Fruit fly (Drosophila melanogaster): ENCODE results near the gene vn.
A peak's percentile ranks its signal among the peaks of the same experiment; 100 is the strongest.

Gene vn

dm6 chr3L:5828684-5829083 is 16.8 kb downstream of the vn start (continued):
- TF ChIP-seq NC2α (GFP tag; optimal IDR thresholded peaks at IDR 0.05), result no peak
- TF ChIP-seq CG12769 (tag; optimal IDR thresholded peaks at IDR 0.05), result no peak
- TF ChIP-seq CG16815 (GFP tag; optimal IDR thresholded peaks at IDR 0.05), result no peak
- TF ChIP-seq Fer2 (tag; optimal IDR thresholded peaks at IDR 0.05), result no peak
- peak; percentile 47; the same call in 1 of the 3 replicates for TF ChIP-seq dysf (GFP tag; IDR thresholded peaks at IDR 0.05)
- no peak for TF ChIP-seq Trl (optimal IDR thresholded peaks at IDR 0.05)
- TF ChIP-seq Trl (GFP tag; optimal IDR thresholded peaks at IDR 0.05), result no peak
- TF ChIP-seq CG34422 (GFP tag; IDR thresholded peaks at IDR 0.05), result no peak
- TF ChIP-seq CG12744 (GFP tag; optimal IDR thresholded peaks at IDR 0.05), result no peak
- no peak for TF ChIP-seq CG10654 (GFP tag; optimal IDR thresholded peaks at IDR 0.05)
- TF ChIP-seq Asciz (GFP tag; optimal IDR thresholded peaks at IDR 0.05), result no peak
- peak; percentile 53 for TF ChIP-seq phol (tag; optimal IDR thresholded peaks at IDR 0.05)
- no peak for TF ChIP-seq Mad (GFP tag; optimal IDR thresholded peaks at IDR 0.05)
- TF ChIP-seq CG11723 (GFP tag; optimal IDR thresholded peaks at IDR 0.05), result no peak
- no peak for TF ChIP-seq tio (GFP tag; optimal IDR thresholded peaks at IDR 0.05)
- TF ChIP-seq fd64A (GFP tag; optimal IDR thresholded peaks at IDR 0.05), result no peak
- no peak for TF ChIP-seq Optix (GFP tag; IDR thresholded peaks at IDR 0.05)
- TF ChIP-seq B-H1 (GFP tag; IDR thresholded peaks at IDR 0.05), result no peak
- TF ChIP-seq Pdp1 (GFP tag; optimal IDR thresholded peaks at IDR 0.05), result no peak
- no peak for TF ChIP-seq CG7786 (GFP tag; optimal IDR thresholded peaks at IDR 0.05)
- TF ChIP-seq PHDP (tag; optimal IDR thresholded peaks at IDR 0.05), result peak; percentile 31
- no peak for TF ChIP-seq ab (GFP tag; optimal IDR thresholded peaks at IDR 0.05)
- peak; percentile 2 for TF ChIP-seq gsb-n (tag; optimal IDR thresholded peaks at IDR 0.05)
- TF ChIP-seq CG11398 (GFP tag; optimal IDR thresholded peaks at IDR 0.05), result no peak
- 0 out of 4 replicates have a peak, but pooled peaks have one; percentile 2 for TF ChIP-seq Gug (GFP tag; IDR thresholded peaks at IDR 0.05)
- TF ChIP-seq ERR (GFP tag; optimal IDR thresholded peaks at IDR 0.05), result no peak
- TF ChIP-seq pros (GFP tag; optimal IDR thresholded peaks at IDR 0.05), result no peak
- TF ChIP-seq CG7839 (tag; optimal IDR thresholded peaks at IDR 0.05), result peak; percentile 48
- TF ChIP-seq Six4 (GFP tag; optimal IDR thresholded peaks at IDR 0.05), result no peak
- TF ChIP-seq CG10366 (GFP tag; IDR thresholded peaks at IDR 0.05), result no peak; the same call in 1 of the 2 replicates
- peak; percentile 48 for TF ChIP-seq CG30403 (GFP tag; optimal IDR thresholded peaks at IDR 0.05)
- no peak for TF ChIP-seq CG16779 (GFP tag; IDR thresholded peaks at IDR 0.05)
- TF ChIP-seq kni (GFP tag; optimal IDR thresholded peaks at IDR 0.05), result no peak
- TF ChIP-seq ato (GFP tag; IDR thresholded peaks at IDR 0.05; ENCODE audit: partially characterized antibody), result no peak

- TF ChIP-seq sd (tag; optimal IDR thresholded peaks at IDR 0.05), result peak; percentile 11
- peak; percentile 68; the same call in 2 of the 3 replicates for TF ChIP-seq so (GFP tag; IDR thresholded peaks at IDR 0.05)
- peak; percentile 55 for TF ChIP-seq CG10543 (GFP tag; optimal IDR thresholded peaks at IDR 0.05)
- peak; percentile 40 for TF ChIP-seq CG12769 (tag; optimal IDR thresholded peaks at IDR 0.05)
- peak; percentile 44; the same call in 1 of the 2 replicates for TF ChIP-seq crol (GFP tag; IDR thresholded peaks at IDR 0.05)
- TF ChIP-seq Sin3A (optimal IDR thresholded peaks at IDR 0.05), result no peak
- peak; percentile 31; the same call in 1 of the 3 replicates for TF ChIP-seq sr (GFP tag; IDR thresholded peaks at IDR 0.05)
- TF ChIP-seq abd-A (tag; optimal IDR thresholded peaks at IDR 0.05), result peak; percentile 57
- 0 out of 3 replicates have a peak, but pooled peaks have one; percentile 8 for TF ChIP-seq CG34422 (GFP tag; IDR thresholded peaks at IDR 0.05)
- TF ChIP-seq CG33557 (GFP tag; optimal IDR thresholded peaks at IDR 0.05), result no peak
- TF ChIP-seq HLH4C (GFP tag; IDR thresholded peaks at IDR 0.05; ENCODE audit: partially characterized antibody), result no peak
Measured at dm6 chr3L:5828275-5828674, 17.2 kb downstream of the vn start.

Measured in whole organism, embryonic.